Worm (Caenorhabditis elegans): ENCODE data around the gene F57G4.11.

- TF ChIP-seq W03F9.2 (tag; optimal IDR thresholded peaks at IDR 0.05) (no peak), him-1 (tag; optimal IDR thresholded peaks at IDR 0.05) (no peak), dao-5 (tag; optimal IDR thresholded peaks at IDR 0.05) (no peak)
Measured at ce11 chrV:17664367-17664766, 39.4 kb downstream of the F57G4.11 start.
